Worm (Caenorhabditis elegans) whole organism, L4 larva: Measurements from ENCODE around the gene cul-4.
A peak's percentile ranks its signal among the peaks of the same experiment; 100 is the strongest.

Experiments used
- F10B5.3 ChIP-seq: sonication (generic microtip); optimal IDR thresholded peaks from 2 replicates; lab custom pipeline; 2016; ENCODE audit warnings: mild to moderate bottlenecking, missing genetic modification characterization, missing compliant biosample characterization
- ces-1 ChIP-seq: fragments of 150-350 bp; sonication (generic microtip); optimal IDR thresholded peaks from 4 replicates; lab custom pipeline; 2014; ENCODE audit warnings: missing biosample characterization, missing genetic modification reagents, missing genetic modification characterization
- dve-1 ChIP-seq: sonication (generic microtip); optimal IDR thresholded peaks from 2 replicates; lab custom pipeline; 2017; ENCODE audit warnings: antibody characterized with exemption, mild to moderate bottlenecking, missing genetic modification characterization, missing compliant biosample characterization; ENCODE audit not compliant: insufficient read depth
- madf-5 ChIP-seq, 2 experiments: fragments of 200-800 bp; sonication (Bioruptor generic); IDR thresholded peaks; 2 replicates each; pipeline ENCODE4 v1.3.6; 2022; ENCODE audit warnings: missing compliant biosample characterization in 2 of 2, missing genetic modification characterization in 2 of 2
- nhr-11 ChIP-seq: fragments of 150-350 bp; optimal IDR thresholded peaks from 2 replicates; lab custom pipeline; 2014; ENCODE audit warnings: missing biosample characterization, missing genetic modification characterization
- nhr-41 ChIP-seq: fragments of 200-800 bp; sonication (Bioruptor generic); IDR thresholded peaks from 2 replicates; pipeline ENCODE4 v1.3.6; 2022; ENCODE audit warnings: missing genetic modification reagents, missing genetic modification characterization, missing compliant biosample characterization
- rbr-2 ChIP-seq: sonication (generic microtip); optimal IDR thresholded peaks from 2 replicates; lab custom pipeline; 2016; ENCODE audit warnings: missing genotype, missing genetic modification characterization, missing compliant biosample characterization
- skn-1 ChIP-seq: fragments of 150-350 bp; optimal IDR thresholded peaks from 2 replicates; lab custom pipeline; 2014; ENCODE audit warnings: missing biosample characterization, missing genetic modification characterization

ce11 chrII:7352507-7352906 is 50.6 kb downstream of the cul-4 start, which contains the start of gene hsp-4:
- TF ChIP-seq ces-1 (GFP tag; lab: Kevin White, UChicago) (no peak), madf-5 (GFP tag; IDR thresholded peaks at IDR 0.05; lab: Robert Waterston, UW) (no peak), F10B5.3 (tag; lab: Kevin White, UChicago) (no peak), rbr-2 (no peak), nhr-11 (no peak), dve-1 (peak; percentile 7), skn-1 (tag; lab: Kevin White, UChicago) (no peak), nhr-41 (GFP tag; lab: Robert Waterston, UW) (no peak)
